Worm (Caenorhabditis elegans): ENCODE measurements around the gene ulp-4.

Gene ulp-4

ce11 chrII:8091528-8091927 lies 38.2 kb upstream of the ulp-4 start (continued):
- peak; percentile 51 for TF ChIP-seq tbx-2 (tag; optimal IDR thresholded peaks at IDR 0.05)
- peak; percentile 62 for TF ChIP-seq hpl-2 (GFP tag; optimal IDR thresholded peaks at IDR 0.05)
- TF ChIP-seq nhr-85 (tag): peak; percentile 92
- no peak for TF ChIP-seq unc-86 (tag; optimal IDR thresholded peaks at IDR 0.05)
- TF ChIP-seq lin-15B (tag; optimal IDR thresholded peaks at IDR 0.05): no peak
- no peak for TF ChIP-seq mep-1 (tag; optimal IDR thresholded peaks at IDR 0.05)
- peak; percentile 49 to 71 for TF ChIP-seq lin-35 (GFP tag; optimal IDR thresholded peaks at IDR 0.05)
- no peak for TF ChIP-seq pqm-1 (tag; optimal IDR thresholded peaks at IDR 0.05)
- TF ChIP-seq zag-1 (tag; optimal IDR thresholded peaks at IDR 0.05): no peak
- peak; percentile 38; the same call in 1 of the 2 replicates for TF ChIP-seq mab-9 (GFP tag; IDR thresholded peaks at IDR 0.05)
- TF ChIP-seq snpc-4 (tag; optimal IDR thresholded peaks at IDR 0.05): peak; percentile 98
- TF ChIP-seq C16A3.4 (tag; optimal IDR thresholded peaks at IDR 0.05): peak; percentile 18
- TF ChIP-seq skn-1 (tag; optimal IDR thresholded peaks at IDR 0.05): peak; percentile 67
- peak; percentile 11; the same call in 1 of the 2 replicates for TF ChIP-seq isw-1 (GFP tag; IDR thresholded peaks at IDR 0.05)
- peak; percentile 49 for TF ChIP-seq dsc-1 (tag; optimal IDR thresholded peaks at IDR 0.05)
- TF ChIP-seq xbp-1 (tag; optimal IDR thresholded peaks at IDR 0.05): peak; percentile 63
- TF ChIP-seq jun-1 (tag; optimal IDR thresholded peaks at IDR 0.05): no peak
- TF ChIP-seq ceh-63 (GFP tag; optimal IDR thresholded peaks at IDR 0.05): no peak
- peak; percentile 39 for TF ChIP-seq pax-3 (tag; optimal IDR thresholded peaks at IDR 0.05)
- peak; percentile 42 for TF ChIP-seq fkh-8 (tag; optimal IDR thresholded peaks at IDR 0.05)
- TF ChIP-seq lin-13 (GFP tag; optimal IDR thresholded peaks at IDR 0.05): peak; percentile 34
- peak; percentile 62 to 70 for TF ChIP-seq efl-1 (optimal IDR thresholded peaks at IDR 0.05)
- peak; percentile 23 to 95 for TF ChIP-seq efl-1 (GFP tag; optimal IDR thresholded peaks at IDR 0.05 in 1 of 2)
- peak; percentile 63 for TF ChIP-seq nhr-77 (tag; optimal IDR thresholded peaks at IDR 0.05)
- peak; percentile 84 for TF ChIP-seq nhr-47 (tag; optimal IDR thresholded peaks at IDR 0.05)
- no peak for TF ChIP-seq blmp-1 (tag; optimal IDR thresholded peaks at IDR 0.05)
- TF ChIP-seq vab-15 (tag; optimal IDR thresholded peaks at IDR 0.05): no peak
- TF ChIP-seq swsn-7 (tag; optimal IDR thresholded peaks at IDR 0.05): peak; percentile 78
- no peak for TF ChIP-seq sptf-1 (tag; optimal IDR thresholded peaks at IDR 0.05)
- TF ChIP-seq tlp-1 (tag; optimal IDR thresholded peaks at IDR 0.05): no peak
- TF ChIP-seq efl-3 (GFP tag; optimal IDR thresholded peaks at IDR 0.05): no peak
- no peak for TF ChIP-seq nhr-237 (tag; optimal IDR thresholded peaks at IDR 0.05)
- no peak for TF ChIP-seq fkh-10 (GFP tag; optimal IDR thresholded peaks at IDR 0.05)
- TF ChIP-seq lin-39 (tag; optimal IDR thresholded peaks at IDR 0.05): peak; percentile 48
- no peak for TF ChIP-seq ceh-88 (GFP tag; IDR thresholded peaks at IDR 0.05)
- peak in 1 of 2 experiments; percentile 6 for TF ChIP-seq egl-27 (tag; optimal IDR thresholded peaks at IDR 0.05)
- TF ChIP-seq sox-4 (tag; optimal IDR thresholded peaks at IDR 0.05): no peak
- peak; percentile 62 for TF ChIP-seq grh-1 (GFP tag; IDR thresholded peaks at IDR 0.05)
- TF ChIP-seq ztf-11 (tag; optimal IDR thresholded peaks at IDR 0.05): no peak
- peak; percentile 73 for TF ChIP-seq ama-1 (optimal IDR thresholded peaks at IDR 0.05)
- TF ChIP-seq ceh-82 (tag; optimal IDR thresholded peaks at IDR 0.05): peak; percentile 69 to 83 (median 74)
- no peak for TF ChIP-seq hlh-4 (tag; optimal IDR thresholded peaks at IDR 0.05)
- peak; percentile 83 for TF ChIP-seq snu-23 (GFP tag; optimal IDR thresholded peaks at IDR 0.05)
- TF ChIP-seq C04F5.9 (tag; optimal IDR thresholded peaks at IDR 0.05): no peak
- TF ChIP-seq lin-14 (GFP tag; optimal IDR thresholded peaks at IDR 0.05): peak; percentile 82
- no peak for TF ChIP-seq ztf-4 (tag; optimal IDR thresholded peaks at IDR 0.05)
- TF ChIP-seq lir-3 (tag; optimal IDR thresholded peaks at IDR 0.05; ENCODE audit: poor library complexity): no peak
- no peak for TF ChIP-seq nhr-12 (tag; optimal IDR thresholded peaks at IDR 0.05)
- TF ChIP-seq nhr-84 (tag; optimal IDR thresholded peaks at IDR 0.05): no peak
- peak; percentile 43 for TF ChIP-seq aly-2 (tag; optimal IDR thresholded peaks at IDR 0.05)
- TF ChIP-seq elt-3 (tag; optimal IDR thresholded peaks at IDR 0.05): peak in 4 of 6 experiments; percentile 4 to 41 (median 32)
- TF ChIP-seq rnt-1 (tag; optimal IDR thresholded peaks at IDR 0.05): peak; percentile 83
- peak; percentile 78 for TF ChIP-seq elt-2 (tag; optimal IDR thresholded peaks at IDR 0.05)
- TF ChIP-seq ceh-90 (tag; optimal IDR thresholded peaks at IDR 0.05): no peak
